Worm (Caenorhabditis elegans) whole organism, L4 larva: ENCODE data around the gene snpc-3.4.

Source experiments
- D1046.2 ChIP-seq: fragments of 200-800 bp; sonication (Bioruptor generic); IDR thresholded peaks from 2 replicates; pipeline ENCODE4 v1.3.6; 2022; ENCODE audit warnings: missing genetic modification characterization, missing compliant biosample characterization
- F26F4.8 ChIP-seq: fragments of 200-800 bp; sonication (Bioruptor generic); conservative IDR thresholded peaks from 2 replicates; pipeline ENCODE4 v1.3.6; 2022; ENCODE audit warnings: missing genetic modification characterization, missing compliant biosample characterization
- F49E8.2 ChIP-seq: sonication (generic microtip); optimal IDR thresholded peaks from 2 replicates; lab custom pipeline; 2016; ENCODE audit warnings: missing compliant biosample characterization, mild to moderate bottlenecking, missing genetic modification characterization, borderline replicate concordance
- Y5F2A.4 ChIP-seq: fragments of 200-800 bp; sonication (Bioruptor generic); optimal IDR thresholded peaks from 2 replicates; lab custom pipeline; 2018; ENCODE audit warnings: mild to moderate bottlenecking, missing genetic modification characterization, missing compliant biosample characterization
- ZK546.5 ChIP-seq, 2 experiments: sonication (generic microtip); optimal IDR thresholded peaks; 2 replicates each; lab custom pipeline; 2017; ENCODE audit warnings: missing biosample characterization in 2 of 2, missing genetic modification characterization in 2 of 2
- aha-1 ChIP-seq: fragments of 150-350 bp; peaks from one replicate; lab custom pipeline; 2014; ENCODE audit warnings: missing biosample characterization, missing genetic modification characterization
- ama-1 ChIP-seq: fragments of 150-350 bp; optimal IDR thresholded peaks from 2 replicates; lab custom pipeline; 2014; ENCODE audit warnings: inconsistent platforms, mixed read lengths
- arid-1 ChIP-seq: fragments of 200-800 bp; sonication (Bioruptor generic); conservative IDR thresholded peaks from 2 replicates; pipeline ENCODE4 v1.3.6; 2022; ENCODE audit warnings: missing genetic modification reagents, missing genetic modification characterization, missing compliant biosample characterization
- ceh-20 ChIP-seq: fragments of 200-800 bp; sonication (Bioruptor generic); IDR thresholded peaks from 2 replicates; pipeline ENCODE4 v1.3.6; 2022; ENCODE audit warnings: missing genetic modification reagents, missing genetic modification characterization, missing compliant biosample characterization
- ceh-82 ChIP-seq: sonication (generic microtip); optimal IDR thresholded peaks from 2 replicates; lab custom pipeline; 2017; ENCODE audit warnings: missing biosample characterization, missing genetic modification characterization
- ces-1 ChIP-seq: fragments of 150-350 bp; sonication (generic microtip); optimal IDR thresholded peaks from 4 replicates; lab custom pipeline; 2014; ENCODE audit warnings: missing biosample characterization, missing genetic modification reagents, missing genetic modification characterization
- daf-16 ChIP-seq, 3 experiments: sonication (generic microtip); optimal IDR thresholded peaks; 2 replicates each; lab custom pipeline; 2016 to 2017; ENCODE audit warnings: missing genetic modification characterization in 3 of 3, missing genetic modification reagents in 3 of 3, mild to moderate bottlenecking in 2 of 3, missing compliant biosample characterization in 2 of 3, missing biosample characterization in 1 of 3, moderate library complexity in 1 of 3
- daf-19 ChIP-seq: fragments of 200-800 bp; sonication (Bioruptor generic); conservative IDR thresholded peaks from 2 replicates; pipeline ENCODE4 v1.3.6; 2022; ENCODE audit warnings: missing genetic modification characterization, missing compliant biosample characterization
- daf-8 ChIP-seq: fragments of 200-800 bp; sonication (Bioruptor generic); IDR thresholded peaks from 2 replicates; pipeline ENCODE4 v1.3.6; 2022; ENCODE audit warnings: missing genetic modification characterization, missing compliant biosample characterization
- dmd-8 ChIP-seq: fragments of 200-800 bp; sonication (Bioruptor generic); IDR thresholded peaks from 2 replicates; pipeline ENCODE4 v1.3.6; 2022; ENCODE audit warnings: missing genetic modification characterization, missing compliant biosample characterization
- dpl-1 ChIP-seq: fragments of 150-350 bp; optimal IDR thresholded peaks from 2 replicates; lab custom pipeline; 2014; ENCODE audit warnings: missing biosample characterization, missing genetic modification reagents, missing genetic modification characterization
- egl-43 ChIP-seq: fragments of 200-800 bp; sonication (Bioruptor generic); IDR thresholded peaks from 2 replicates; pipeline ENCODE4 v1.3.6; 2022; ENCODE audit warnings: missing genetic modification reagents, missing genetic modification characterization, missing compliant biosample characterization
- fkh-10 ChIP-seq: fragments of 150-350 bp; optimal IDR thresholded peaks from 2 replicates; lab custom pipeline; 2014; ENCODE audit warnings: missing biosample characterization, missing genetic modification reagents, missing genetic modification characterization
- gei-8 ChIP-seq: fragments of 200-800 bp; sonication (Bioruptor generic); optimal IDR thresholded peaks from 2 replicates; lab custom pipeline; 2018; ENCODE audit warnings: mild to moderate bottlenecking, missing genetic modification characterization, missing compliant biosample characterization
- hlh-11 ChIP-seq: fragments of 200-800 bp; sonication (Bioruptor generic); optimal IDR thresholded peaks from 2 replicates; lab custom pipeline; 2018; ENCODE audit warnings: mild to moderate bottlenecking, missing genetic modification characterization, missing compliant biosample characterization
- lim-7 ChIP-seq: fragments of 200-800 bp; sonication (Bioruptor generic); IDR thresholded peaks from 2 replicates; pipeline ENCODE4 v1.3.6; 2022; ENCODE audit warnings: missing genetic modification characterization, missing compliant biosample characterization
- lin-13 ChIP-seq: fragments of 150-350 bp; optimal IDR thresholded peaks from 2 replicates; lab custom pipeline; 2014; ENCODE audit warnings: missing biosample characterization, missing genetic modification reagents, missing genetic modification characterization
- lin-15B ChIP-seq: fragments of 150-350 bp; sonication (generic microtip); optimal IDR thresholded peaks from 3 replicates; lab custom pipeline; 2014; ENCODE audit warnings: missing biosample characterization, missing genetic modification characterization
- lin-38 ChIP-seq: fragments of 200-800 bp; sonication (Bioruptor generic); IDR thresholded peaks from 2 replicates; pipeline ENCODE4 v1.3.6; 2022; ENCODE audit warnings: missing genetic modification reagents, missing genetic modification characterization, missing compliant biosample characterization
- lin-39 ChIP-seq: fragments of 150-350 bp; optimal IDR thresholded peaks from 2 replicates; lab custom pipeline; 2014; ENCODE audit warnings: missing biosample characterization, missing genetic modification reagents, missing genetic modification characterization
- lir-3 ChIP-seq: sonication (generic microtip); optimal IDR thresholded peaks from 2 replicates; lab custom pipeline; 2016; ENCODE audit warnings: mild to moderate bottlenecking, missing genetic modification characterization, missing compliant biosample characterization
- lsy-2 ChIP-seq, 2 experiments: fragments of 150-350 bp in 1 of 2; sonication (generic microtip) in 1 of 2; optimal IDR thresholded peaks; 2 replicates each; lab custom pipeline; 2014 to 2017; ENCODE audit warnings: missing biosample characterization in 2 of 2, missing genetic modification characterization in 2 of 2
- mes-2 ChIP-seq: sonication (generic microtip); optimal IDR thresholded peaks from 2 replicates; lab custom pipeline; 2016; ENCODE audit warnings: missing genotype, mild to moderate bottlenecking, missing genetic modification characterization, missing compliant biosample characterization; ENCODE audit not compliant: poor library complexity, severe bottlenecking
- nhr-10 ChIP-seq: fragments of 150-350 bp; optimal IDR thresholded peaks from 2 replicates; lab custom pipeline; 2014; ENCODE audit warnings: missing biosample characterization, missing genetic modification characterization
- nhr-102 ChIP-seq: sonication (generic microtip); optimal IDR thresholded peaks from 2 replicates; lab custom pipeline; 2016; ENCODE audit warnings: mild to moderate bottlenecking, missing genetic modification characterization, moderate library complexity, missing compliant biosample characterization
- nhr-25 ChIP-seq: sonication (generic microtip); optimal IDR thresholded peaks from 2 replicates; lab custom pipeline; 2017; ENCODE audit warnings: missing genetic modification characterization, mild to moderate bottlenecking, missing compliant biosample characterization, antibody characterized with exemption, moderate library complexity, borderline replicate concordance; ENCODE audit not compliant: insufficient read depth
- nhr-28 ChIP-seq: fragments of 150-350 bp; optimal IDR thresholded peaks from 2 replicates; lab custom pipeline; 2014; ENCODE audit warnings: missing biosample characterization, missing genetic modification characterization
- nhr-42 ChIP-seq: fragments of 200-800 bp; sonication (Bioruptor generic); IDR thresholded peaks from 2 replicates; pipeline ENCODE4 v1.3.6; 2022; ENCODE audit warnings: missing genetic modification characterization, missing compliant biosample characterization
- nhr-48 ChIP-seq: sonication (generic microtip); optimal IDR thresholded peaks from 2 replicates; lab custom pipeline; 2016; ENCODE audit warnings: mild to moderate bottlenecking, missing genetic modification characterization, missing compliant biosample characterization
- nhr-6 ChIP-seq: fragments of 150-350 bp; optimal IDR thresholded peaks from 2 replicates; lab custom pipeline; 2014; ENCODE audit warnings: missing biosample characterization, missing genetic modification characterization
- saeg-2 ChIP-seq: fragments of 200-800 bp; sonication (Bioruptor generic); IDR thresholded peaks from 2 replicates; pipeline ENCODE4 v1.3.6; 2022; ENCODE audit warnings: missing genetic modification reagents, missing genetic modification characterization, missing compliant biosample characterization
- skn-1 ChIP-seq: fragments of 150-350 bp; optimal IDR thresholded peaks from 2 replicates; lab custom pipeline; 2014; ENCODE audit warnings: missing biosample characterization, missing genetic modification characterization
- snpc-1.2 ChIP-seq: fragments of 200-800 bp; sonication (Bioruptor generic); IDR thresholded peaks from 2 replicates; pipeline ENCODE4 v1.3.6; 2022; ENCODE audit warnings: missing genetic modification reagents, missing genetic modification characterization, missing compliant biosample characterization
- spr-3 ChIP-seq: fragments of 200-800 bp; sonication (Bioruptor generic); optimal IDR thresholded peaks from 2 replicates; lab custom pipeline; 2018; ENCODE audit warnings: mild to moderate bottlenecking, missing genetic modification characterization, missing compliant biosample characterization
- unc-130 ChIP-seq: sonication (generic microtip); optimal IDR thresholded peaks from 2 replicates; lab custom pipeline; 2016; ENCODE audit warnings: missing genetic modification reagents, missing genetic modification characterization, missing compliant biosample characterization
- unc-62 ChIP-seq, 3 experiments: fragments of 150-350 bp in 1 of 3; sonication (generic microtip); optimal IDR thresholded peaks in 2 of 3; peaks in 1 of 3; 1 replicate in 1 of 3; 2 replicates in 2 of 3; lab custom pipeline; 2014 to 2017; ENCODE audit warnings: missing biosample characterization in 3 of 3, missing genetic modification characterization in 3 of 3, missing genetic modification reagents in 3 of 3, missing genotype in 1 of 3
- zfp-2 ChIP-seq: sonication (generic microtip); optimal IDR thresholded peaks from 2 replicates; lab custom pipeline; 2016; ENCODE audit warnings: mild to moderate bottlenecking, missing genetic modification characterization, missing compliant biosample characterization
- zfp-3 ChIP-seq: fragments of 200-800 bp; sonication (Bioruptor generic); conservative IDR thresholded peaks from 2 replicates; pipeline ENCODE4 v1.3.6; 2022; ENCODE audit warnings: missing genetic modification reagents, missing genetic modification characterization, missing compliant biosample characterization
- ztf-7 ChIP-seq: fragments of 150-350 bp; optimal IDR thresholded peaks from 2 replicates; lab custom pipeline; 2014; ENCODE audit warnings: missing biosample characterization, missing genetic modification characterization

snpc-3.4 gene

ce11 chrIII:4039775-4040174, 19.9 kb downstream of the snpc-3.4 start (continued):
- TF ChIP-seq daf-16 (GFP tag; optimal IDR thresholded peaks at IDR 0.05; lab: Kevin White, UChicago) = no peak
- TF ChIP-seq daf-16 (tag; optimal IDR thresholded peaks at IDR 0.05; lab: Kevin White, UChicago) = peak; percentile 91
- no peak for TF ChIP-seq zfp-2 (tag; lab: Kevin White, UChicago)
- no peak for TF ChIP-seq D1046.2
- TF ChIP-seq snpc-1.2 (GFP tag; lab: Robert Waterston, UW) = no peak
- no peak for TF ChIP-seq lin-38
- TF ChIP-seq aha-1 (tag; lab: Kevin White, UChicago) = no peak
- TF ChIP-seq ztf-7 (tag; lab: Kevin White, UChicago) = no peak
- TF ChIP-seq lin-39 = no peak
- TF ChIP-seq nhr-42 (GFP tag; lab: Robert Waterston, UW) = no peak
- TF ChIP-seq lsy-2 (tag; optimal IDR thresholded peaks at IDR 0.05; lab: Kevin White, UChicago) = no peak
- TF ChIP-seq arid-1 (GFP tag; lab: Robert Waterston, UW) = no peak
- TF ChIP-seq saeg-2 = no peak
- no peak for TF ChIP-seq Y5F2A.4 (GFP tag; lab: Kevin White, UChicago)
- TF ChIP-seq lir-3 (tag; lab: Kevin White, UChicago) = no peak
- no peak for TF ChIP-seq lim-7 (GFP tag; lab: Robert Waterston, UW)
- no peak for TF ChIP-seq egl-43 (GFP tag; lab: Robert Waterston, UW)
- TF ChIP-seq lin-15B = no peak
- no peak for TF ChIP-seq daf-19 (GFP tag; lab: Robert Waterston, UW)
- TF ChIP-seq ZK546.5 (tag; optimal IDR thresholded peaks at IDR 0.05; lab: Kevin White, UChicago) = no peak
- TF ChIP-seq nhr-28 (tag; lab: Kevin White, UChicago) = peak; percentile 79
- no peak for TF ChIP-seq skn-1 (tag; lab: Kevin White, UChicago)

ce11 chrIII:4049150-4049549, 29.3 kb downstream of the snpc-3.4 start:
- no peak for TF ChIP-seq nhr-25 (tag; lab: Kevin White, UChicago)
- no peak for TF ChIP-seq nhr-102
- no peak for TF ChIP-seq egl-43 (GFP tag; lab: Robert Waterston, UW)
- TF ChIP-seq spr-3 = no peak
- no peak for TF ChIP-seq ceh-20 (GFP tag; lab: Robert Waterston, UW)
- TF ChIP-seq lin-13 (GFP tag; lab: Kevin White, UChicago) = no peak
- no peak for TF ChIP-seq F49E8.2 (tag; lab: Kevin White, UChicago)
- TF ChIP-seq nhr-48 = no peak
- TF ChIP-seq lir-3 (tag; lab: Kevin White, UChicago) = no peak
- TF ChIP-seq gei-8 (GFP tag; lab: Kevin White, UChicago) = no peak
- no peak for TF ChIP-seq aha-1 (tag; lab: Kevin White, UChicago)
- no peak for TF ChIP-seq unc-130 (GFP tag; lab: Kevin White, UChicago)
- no peak for TF ChIP-seq nhr-6 (tag; lab: Kevin White, UChicago)
- no peak for TF ChIP-seq nhr-10 (tag; lab: Kevin White, UChicago)
- no peak for TF ChIP-seq hlh-11
- no peak for TF ChIP-seq zfp-3 (GFP tag; lab: Robert Waterston, UW)
- TF ChIP-seq dmd-8 (GFP tag; lab: Robert Waterston, UW) = no peak
- no peak for TF ChIP-seq F26F4.8 (GFP tag; lab: Robert Waterston, UW)
- TF ChIP-seq fkh-10 = no peak
- no peak for TF ChIP-seq ceh-82 (tag; lab: Kevin White, UChicago)

DNA sequence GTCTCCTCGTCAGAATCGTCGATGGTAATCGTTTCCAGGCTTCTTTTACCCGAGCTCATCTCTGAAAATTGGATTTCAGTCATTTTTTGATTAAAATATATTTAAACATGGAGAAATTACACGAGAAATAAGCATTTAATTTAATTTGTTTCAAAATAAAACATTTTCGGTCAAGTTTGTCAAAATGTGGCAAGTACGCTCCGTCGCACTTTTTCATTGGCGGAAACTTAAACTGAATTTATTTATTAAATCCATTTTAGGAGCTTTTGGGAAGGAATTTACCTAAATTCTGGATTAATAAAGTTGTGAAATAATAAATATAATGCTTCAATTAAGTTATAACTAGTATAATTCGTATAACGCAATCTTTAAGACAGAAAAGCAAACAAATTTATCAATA, 38.1 kb downstream of the snpc-3.4 start, which contains the start of gene rcq-5:
rcq-5 (minus strand) TSS at position 83 of the 400 bp plus-strand sequence.
- TF ChIP-seq mes-2 (tag; lab: Kevin White, UChicago) (peak; percentile 49), ama-1 (lab: Kevin White, UChicago) (no peak), lsy-2 (tag; optimal IDR thresholded peaks at IDR 0.05; lab: Kevin White, UChicago) (peak in 1 of 2 experiments; percentile 53), nhr-6 (tag; lab: Kevin White, UChicago) (peak; percentile 26), Y5F2A.4 (GFP tag; lab: Kevin White, UChicago) (no peak), ces-1 (GFP tag; lab: Kevin White, UChicago) (no peak), daf-19 (GFP tag; lab: Robert Waterston, UW) (no peak), dpl-1 (GFP tag; lab: Kevin White, UChicago) (peak; percentile 80), dmd-8 (GFP tag; lab: Robert Waterston, UW) (no peak), daf-8 (no peak), lim-7 (GFP tag; lab: Robert Waterston, UW) (no peak), unc-62 (GFP tag; optimal IDR thresholded peaks at IDR 0.05 in 1 of 2; lab: Kevin White, UChicago) (peak in 1 of 2 experiments; percentile 14), unc-62 (tag; optimal IDR thresholded peaks at IDR 0.05; lab: Kevin White, UChicago) (no peak), lin-38 (peak; percentile 88)
- TF ChIP-seq, all 104 proteins: peak for 6
